Worm (Caenorhabditis elegans) whole organism, L2 larva: ENCODE results near the gene F15B9.11.

ENCODE experiments used
- C34F6.9 ChIP-seq: fragments of 150-350 bp; optimal IDR thresholded peaks from 2 replicates; lab custom pipeline; 2014; ENCODE audit warnings: missing biosample characterization, missing genetic modification characterization
- F13H6.1 ChIP-seq: sonication (generic microtip); optimal IDR thresholded peaks from 2 replicates; lab custom pipeline; 2016; ENCODE audit warnings: missing genetic modification characterization, missing compliant biosample characterization
- R02D3.7 ChIP-seq: fragments of 150-350 bp; optimal IDR thresholded peaks from 2 replicates; lab custom pipeline; 2014; ENCODE audit warnings: missing biosample characterization, missing genetic modification characterization
- Y55F3AM.14 ChIP-seq: fragments of 200-800 bp; sonication (Bioruptor generic); optimal IDR thresholded peaks from 2 replicates; lab custom pipeline; 2018; ENCODE audit warnings: mild to moderate bottlenecking, missing genetic modification characterization, missing compliant biosample characterization
- alr-1 ChIP-seq: fragments of 150-350 bp; optimal IDR thresholded peaks from 2 replicates; lab custom pipeline; 2014; ENCODE audit warnings: missing biosample characterization, missing genetic modification characterization
- aly-2 ChIP-seq: fragments of 150-350 bp; optimal IDR thresholded peaks from 2 replicates; lab custom pipeline; 2014; ENCODE audit warnings: missing biosample characterization, missing genetic modification characterization
- ama-1 ChIP-seq: fragments of 150-350 bp; optimal IDR thresholded peaks from 2 replicates; lab custom pipeline; 2018; ENCODE audit warnings: inconsistent platforms
- blmp-1 ChIP-seq: sonication (generic microtip); optimal IDR thresholded peaks from 2 replicates; lab custom pipeline; 2017; ENCODE audit warnings: missing genetic modification characterization, mild to moderate bottlenecking, missing compliant biosample characterization, antibody characterized with exemption, moderate library complexity; ENCODE audit not compliant: insufficient read depth
- ceh-82 ChIP-seq: fragments of 150-350 bp; optimal IDR thresholded peaks from 2 replicates; lab custom pipeline; 2014; ENCODE audit warnings: missing biosample characterization, missing genetic modification characterization
- egl-27 ChIP-seq: sonication (generic microtip); optimal IDR thresholded peaks from 3 replicates; lab custom pipeline; 2017; ENCODE audit warnings: missing biosample characterization, missing genetic modification reagents, missing genetic modification characterization
- elt-1 ChIP-seq: fragments of 150-350 bp; optimal IDR thresholded peaks from 2 replicates; lab custom pipeline; 2014; ENCODE audit warnings: missing biosample characterization, missing genetic modification characterization
- elt-3 ChIP-seq: sonication (generic microtip); optimal IDR thresholded peaks from 2 replicates; lab custom pipeline; 2017; ENCODE audit warnings: missing biosample characterization, missing genetic modification characterization
- fos-1 ChIP-seq: fragments of 150-350 bp; optimal IDR thresholded peaks from 2 replicates; lab custom pipeline; 2014; ENCODE audit warnings: missing biosample characterization, missing genetic modification characterization
- gmeb-1 ChIP-seq: fragments of 150-350 bp; optimal IDR thresholded peaks from 2 replicates; lab custom pipeline; 2014; ENCODE audit warnings: missing biosample characterization, missing genetic modification characterization
- lin-11 ChIP-seq: fragments of 150-350 bp; sonication (generic microtip); optimal IDR thresholded peaks from 2 replicates; lab custom pipeline; 2014; ENCODE audit warnings: missing biosample characterization, missing genetic modification characterization, inconsistent platforms, mixed read lengths
- lin-13 ChIP-seq: fragments of 150-350 bp; optimal IDR thresholded peaks from 2 replicates; lab custom pipeline; 2014; ENCODE audit warnings: missing biosample characterization, missing genetic modification reagents, missing genetic modification characterization
- lsy-2 ChIP-seq, 2 experiments: fragments of 150-350 bp in 1 of 2; sonication (generic microtip) in 1 of 2; optimal IDR thresholded peaks; 2 replicates each; lab custom pipeline; 2014 to 2017; ENCODE audit warnings: missing biosample characterization in 2 of 2, missing genetic modification characterization in 2 of 2
- mab-5 ChIP-seq: fragments of 150-350 bp; optimal IDR thresholded peaks from 2 replicates; lab custom pipeline; 2014; ENCODE audit warnings: missing biosample characterization, missing genetic modification characterization
- mdl-1 ChIP-seq, 2 experiments: fragments of 150-350 bp in 1 of 2; sonication (generic microtip) in 1 of 2; optimal IDR thresholded peaks; 2 replicates each; lab custom pipeline; 2017; ENCODE audit warnings: missing biosample characterization in 2 of 2, missing genetic modification characterization in 2 of 2
- nhr-10 ChIP-seq: sonication (generic microtip); optimal IDR thresholded peaks from 2 replicates; lab custom pipeline; 2017; ENCODE audit warnings: missing biosample characterization, missing genetic modification characterization
- nhr-11 ChIP-seq: fragments of 150-350 bp; optimal IDR thresholded peaks from 2 replicates; lab custom pipeline; 2014; ENCODE audit warnings: missing biosample characterization, missing genetic modification characterization
- nhr-21 ChIP-seq: fragments of 150-350 bp; optimal IDR thresholded peaks from 2 replicates; lab custom pipeline; 2014; ENCODE audit warnings: missing biosample characterization, missing genetic modification characterization
- nhr-237 ChIP-seq: fragments of 150-350 bp; optimal IDR thresholded peaks from 2 replicates; lab custom pipeline; 2014; ENCODE audit warnings: missing biosample characterization, missing genetic modification characterization
- peb-1 ChIP-seq: fragments of 150-350 bp; optimal IDR thresholded peaks from 2 replicates; lab custom pipeline; 2014; ENCODE audit warnings: missing biosample characterization, missing genetic modification characterization
- sem-4 ChIP-seq: fragments of 150-350 bp; optimal IDR thresholded peaks from 2 replicates; lab custom pipeline; 2014; ENCODE audit warnings: missing biosample characterization, missing genetic modification reagents, missing genetic modification characterization
- skn-1 ChIP-seq: sonication (generic microtip); optimal IDR thresholded peaks from 2 replicates; lab custom pipeline; 2017; ENCODE audit warnings: missing biosample characterization, missing genetic modification characterization
- sma-3 ChIP-seq: sonication (generic microtip); optimal IDR thresholded peaks from 2 replicates; lab custom pipeline; 2016; ENCODE audit warnings: missing genetic modification reagents, missing genetic modification characterization, missing compliant biosample characterization
- snpc-4 ChIP-seq: fragments of 150-350 bp; optimal IDR thresholded peaks from 2 replicates; lab custom pipeline; 2014; ENCODE audit warnings: missing biosample characterization, missing genetic modification characterization
- unc-39 ChIP-seq: fragments of 150-350 bp; optimal IDR thresholded peaks from 2 replicates; lab custom pipeline; 2014; ENCODE audit warnings: missing biosample characterization, missing genetic modification characterization
- unc-62 ChIP-seq: fragments of 150-350 bp; optimal IDR thresholded peaks from 2 replicates; lab custom pipeline; 2014; ENCODE audit warnings: missing biosample characterization, missing genetic modification reagents, missing genetic modification characterization
- ztf-11 ChIP-seq: sonication (generic microtip); optimal IDR thresholded peaks from 2 replicates; lab custom pipeline; 2017; ENCODE audit warnings: missing biosample characterization, missing genetic modification characterization
- ztf-4 ChIP-seq: fragments of 150-350 bp; optimal IDR thresholded peaks from 2 replicates; lab custom pipeline; 2014; ENCODE audit warnings: missing biosample characterization, missing genetic modification characterization

The F15B9.11 gene

DNA sequence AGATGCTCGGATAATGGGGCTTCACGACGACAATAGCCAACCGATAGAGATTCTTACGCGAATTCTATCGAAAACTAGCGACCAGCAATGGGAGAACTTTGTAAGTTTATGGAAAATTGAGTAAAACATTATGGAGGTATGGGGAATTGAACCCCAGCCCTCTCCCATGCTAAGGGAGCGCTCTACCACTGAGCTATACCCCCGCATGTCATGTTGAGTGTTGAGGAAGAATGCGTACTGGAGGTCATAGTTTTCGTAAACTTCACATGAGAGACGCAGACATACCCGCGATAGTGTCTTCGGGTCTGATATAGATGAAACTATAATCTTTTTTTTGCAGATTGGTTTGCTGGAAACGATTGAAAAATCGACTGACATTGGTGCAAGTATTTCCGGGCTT lies 10.7 kb upstream of the F15B9.11 start (continued):
- TF ChIP-seq blmp-1 (tag; lab: Kevin White, UChicago) (no peak), gmeb-1 (tag; lab: Kevin White, UChicago) (peak; percentile 56)

ce11 chrV:13002070-13002469 lies 9.4 kb upstream of the F15B9.11 start, which contains the start of gene inft-2:
inft-2 (plus strand) TSS chrV:13002317.
- TF ChIP-seq fos-1 (tag; lab: Kevin White, UChicago): peak; percentile 27
- TF ChIP-seq skn-1 (tag; lab: Kevin White, UChicago): no peak
- TF ChIP-seq nhr-11: no peak
- TF ChIP-seq mab-5 (tag; lab: Kevin White, UChicago): no peak

- TF ChIP-seq R02D3.7 (tag; lab: Kevin White, UChicago): no peak
- TF ChIP-seq sem-4 (tag; lab: Kevin White, UChicago): no peak
- TF ChIP-seq lin-11 (tag; lab: Kevin White, UChicago): no peak
- TF ChIP-seq ztf-4 (tag; lab: Kevin White, UChicago): no peak
- no peak for TF ChIP-seq elt-3 (tag; lab: Kevin White, UChicago)
These were observed 7.4 kb upstream of the F15B9.11 start for ce11 chrV:13000068-13000467.

- no peak for TF ChIP-seq aly-2 (tag; lab: Kevin White, UChicago)
- TF ChIP-seq ztf-11 (tag; lab: Kevin White, UChicago): no peak
- TF ChIP-seq Y55F3AM.14 (GFP tag; lab: Kevin White, UChicago): no peak
- TF ChIP-seq lsy-2 (tag; optimal IDR thresholded peaks at IDR 0.05; lab: Kevin White, UChicago): no peak
- TF ChIP-seq peb-1 (tag; lab: Kevin White, UChicago): no peak
- TF ChIP-seq nhr-237 (tag; lab: Kevin White, UChicago): no peak
- TF ChIP-seq nhr-11: no peak
- TF ChIP-seq fos-1 (tag; lab: Kevin White, UChicago): no peak
- TF ChIP-seq mdl-1 (tag; optimal IDR thresholded peaks at IDR 0.05; lab: Kevin White, UChicago): no peak
- TF ChIP-seq ceh-82 (tag; lab: Kevin White, UChicago): no peak
- no peak for TF ChIP-seq sma-3 (GFP tag; lab: Kevin White, UChicago)
- TF ChIP-seq egl-27 (tag; lab: Kevin White, UChicago): no peak
- no peak for TF ChIP-seq nhr-21 (tag; lab: Kevin White, UChicago)
- no peak for TF ChIP-seq nhr-10
- no peak for TF ChIP-seq blmp-1 (tag; lab: Kevin White, UChicago)
- TF ChIP-seq ztf-4 (tag; lab: Kevin White, UChicago): no peak
- no peak for TF ChIP-seq unc-62 (GFP tag; lab: Kevin White, UChicago)
- no peak for TF ChIP-seq F13H6.1 (tag; lab: Kevin White, UChicago)
These were observed 6.9 kb upstream of the F15B9.11 start, which contains the start of gene far-4 for ce11 chrV:12999559-12999958. far-4 (minus strand) TSS chrV:12999659.

DNA sequence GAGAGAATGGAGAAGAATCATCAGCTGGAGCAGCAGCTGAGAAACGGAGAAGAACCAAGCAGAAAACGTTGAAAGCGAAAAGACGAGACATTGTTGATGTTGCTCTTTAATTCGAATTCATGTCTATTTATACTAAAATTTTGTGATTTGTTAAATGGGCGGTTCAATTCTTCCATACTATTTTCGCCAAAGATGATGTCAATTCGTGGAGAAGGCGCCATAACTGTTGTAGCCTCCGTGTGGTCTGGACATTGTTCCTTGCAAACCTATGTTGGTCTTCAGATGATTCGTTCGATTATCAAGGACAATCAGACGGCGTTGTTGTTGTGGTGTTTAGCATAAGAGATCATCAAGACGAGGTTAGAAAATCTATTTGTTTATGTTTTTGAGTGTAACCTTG lies 4.7 kb upstream of the F15B9.11 start, which contains the start of gene far-3:
Gene far-3, minus strand, starts transcription at position 101 of the 400 bp plus-strand sequence.
- no peak for TF ChIP-seq F13H6.1 (tag; lab: Kevin White, UChicago)
- no peak for TF ChIP-seq sma-3 (GFP tag; lab: Kevin White, UChicago)

DNA sequence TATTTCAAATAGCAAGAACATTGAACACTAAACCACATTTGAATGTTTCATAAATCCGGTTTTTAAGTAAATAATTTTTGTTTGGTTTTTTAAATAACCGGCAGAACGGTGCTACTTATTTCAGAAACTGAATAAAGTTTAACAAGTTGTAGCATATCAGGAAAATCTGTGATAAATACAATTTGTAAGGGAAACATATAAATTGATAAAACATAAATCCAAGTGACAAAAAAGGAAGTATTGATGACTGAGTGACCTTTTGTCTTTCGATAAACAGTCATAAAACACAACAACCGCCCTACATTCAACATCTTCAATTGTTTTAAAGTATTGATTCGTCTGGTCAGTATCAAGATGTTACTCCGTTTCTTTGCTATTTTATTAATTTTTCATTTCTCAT lies 2.6 kb upstream of the F15B9.11 start, which contains the start of gene far-5:
Gene far-5, plus strand, starts transcription at position 301 of the 400 bp plus-strand sequence.
- TF ChIP-seq F13H6.1 (tag; lab: Kevin White, UChicago): no peak
- no peak for TF ChIP-seq mdl-1 (tag; optimal IDR thresholded peaks at IDR 0.05; lab: Kevin White, UChicago)
- TF ChIP-seq skn-1 (tag; lab: Kevin White, UChicago): no peak

DNA sequence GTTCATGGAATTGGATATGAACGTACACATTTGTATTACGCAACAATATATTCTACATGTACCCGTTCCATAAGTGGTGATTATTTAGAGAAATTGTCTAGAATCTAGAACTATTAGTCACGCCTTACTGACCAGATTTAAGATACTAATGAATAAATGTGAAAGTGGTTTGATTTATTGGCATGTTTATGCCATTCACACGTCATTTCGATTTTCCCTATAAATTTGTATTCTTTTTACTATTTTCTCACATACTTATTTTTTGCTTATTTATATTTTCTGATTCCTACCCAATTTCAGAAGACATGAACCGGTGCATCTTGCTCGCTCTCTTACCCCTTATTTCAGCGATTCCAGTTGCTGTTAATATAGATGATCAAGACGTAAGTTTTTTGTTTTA lies 4.4 kb downstream of the F15B9.11 start, which contains the start of gene F15B9.8:
Gene F15B9.8, plus strand, starts transcription at position 301 of the 400 bp plus-strand sequence.
- no peak for TF ChIP-seq nhr-11
- TF ChIP-seq C34F6.9 (tag; lab: Kevin White, UChicago): no peak
- TF ChIP-seq elt-3 (tag; lab: Kevin White, UChicago): no peak
- TF ChIP-seq lsy-2 (tag; optimal IDR thresholded peaks at IDR 0.05; lab: Kevin White, UChicago): no peak
- TF ChIP-seq nhr-10: no peak
- TF ChIP-seq blmp-1 (tag; lab: Kevin White, UChicago): no peak
- no peak for TF ChIP-seq nhr-237 (tag; lab: Kevin White, UChicago)
- no peak for TF ChIP-seq ama-1 (lab: Kevin White, UChicago)
- no peak for TF ChIP-seq sem-4 (tag; lab: Kevin White, UChicago)
- TF ChIP-seq nhr-21 (tag; lab: Kevin White, UChicago): no peak
- no peak for TF ChIP-seq snpc-4 (tag; lab: Kevin White, UChicago)
- TF ChIP-seq lin-13 (GFP tag; lab: Kevin White, UChicago): no peak
- no peak for TF ChIP-seq ztf-4 (tag; lab: Kevin White, UChicago)
- TF ChIP-seq elt-1: no peak
- TF ChIP-seq unc-39 (tag; lab: Kevin White, UChicago): no peak
- no peak for TF ChIP-seq alr-1 (tag; lab: Kevin White, UChicago)
